Fruit fly (Drosophila melanogaster) Kc167 (cell line): ENCODE data around the gene LysD.

Source experiments
- h ChIP-seq: fragments of >200 bp; optimal IDR thresholded peaks from 3 replicates; lab custom pipeline; 2018; ENCODE audit warnings: missing external identifiers
- insv ChIP-seq: fragments of >200 bp; optimal IDR thresholded peaks from 3 replicates; lab custom pipeline; 2018; ENCODE audit warnings: missing external identifiers
- psq ChIP-seq: fragments of >200 bp; optimal IDR thresholded peaks from 2 replicates; lab custom pipeline; 2017; ENCODE audit warnings: missing external identifiers

dm6 chr3L:1206682-1207421 is 4.1 kb downstream of the LysD start, which contains the start of gene LysB:
- TF ChIP-seq psq (no peak), h (lab: Kevin White, UChicago) (no peak), insv (no peak)
